Worm (Caenorhabditis elegans): Measurements from ENCODE around the gene dsl-7.

DNA sequence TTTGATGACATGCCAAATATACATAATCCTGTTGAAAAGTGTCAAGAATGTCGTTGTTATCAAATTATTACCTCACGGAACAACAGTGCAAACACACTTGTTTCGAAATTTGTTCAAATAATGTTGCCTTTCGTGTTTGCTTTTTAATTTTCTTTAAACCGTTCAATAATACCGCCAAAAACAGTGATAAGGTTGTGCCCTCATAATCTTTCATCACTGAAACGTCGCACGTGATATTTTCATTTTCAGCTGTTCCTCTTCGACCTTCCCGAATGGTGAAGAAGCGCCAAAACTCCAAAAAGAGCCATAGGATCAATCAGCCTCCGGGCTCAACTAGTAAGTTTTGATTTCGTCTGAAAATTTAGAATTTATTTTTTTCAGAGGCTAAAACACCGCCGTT is 9.1 kb downstream of the dsl-7 start, which contains the start of gene inft-2:
- TF ChIP-seq ztf-11 (tag; optimal IDR thresholded peaks at IDR 0.05) (no peak), ceh-9 (tag; optimal IDR thresholded peaks at IDR 0.05) (no peak), mdl-1 (tag; optimal IDR thresholded peaks at IDR 0.05) (no peak), nhr-11 (tag; optimal IDR thresholded peaks at IDR 0.05) (no peak), lin-15B (tag; optimal IDR thresholded peaks at IDR 0.05) (no peak), nhr-43 (tag; optimal IDR thresholded peaks at IDR 0.05; ENCODE audit: poor library complexity, severe bottlenecking) (no peak), ama-1 (optimal IDR thresholded peaks at IDR 0.05) (no peak), snpc-4 (tag; optimal IDR thresholded peaks at IDR 0.05) (no peak)
